Worm (Caenorhabditis elegans) whole organism, L1 larva: ENCODE data around the gene ZK131.11.

Experiments
- alr-1 ChIP-seq: fragments of 200-800 bp; sonication (Bioruptor generic); optimal IDR thresholded peaks from 2 replicates; lab custom pipeline; 2018; ENCODE audit warnings: borderline replicate concordance, mild to moderate bottlenecking, missing genetic modification characterization, missing compliant biosample characterization
- efl-1 ChIP-seq, 4 experiments: fragments of 150-350 bp; optimal IDR thresholded peaks in 3 of 4; peaks in 1 of 4; 1 replicate in 1 of 4; 2 replicates in 3 of 4; lab custom pipeline; 2014; ENCODE audit warnings: missing biosample characterization in 2 of 4, missing genetic modification characterization in 2 of 4, missing genetic modification reagents in 2 of 4
- efl-3 ChIP-seq: fragments of 200-800 bp; sonication (Bioruptor generic); optimal IDR thresholded peaks from 2 replicates; lab custom pipeline; 2018; ENCODE audit warnings: mild to moderate bottlenecking, missing genetic modification characterization, missing compliant biosample characterization
- elt-2 ChIP-seq: sonication (generic microtip); optimal IDR thresholded peaks from 2 replicates; lab custom pipeline; 2016; ENCODE audit warnings: missing genetic modification characterization, mild to moderate bottlenecking, inconsistent platforms, missing compliant biosample characterization, missing genetic modification reagents
- fos-1 ChIP-seq: fragments of 150-350 bp; optimal IDR thresholded peaks from 2 replicates; lab custom pipeline; 2014; ENCODE audit warnings: missing biosample characterization, missing genetic modification characterization
- hlh-4 ChIP-seq: sonication (generic microtip); optimal IDR thresholded peaks from 2 replicates; lab custom pipeline; 2016; ENCODE audit warnings: mild to moderate bottlenecking, missing genetic modification characterization, missing compliant biosample characterization
- mdl-1 ChIP-seq, 2 experiments: fragments of 150-350 bp; optimal IDR thresholded peaks; 2 replicates each; lab custom pipeline; 2014 to 2017; ENCODE audit warnings: missing biosample characterization in 2 of 2, missing genetic modification characterization in 2 of 2, inconsistent platforms in 1 of 2
- mep-1 ChIP-seq: fragments of 150-350 bp; optimal IDR thresholded peaks from 2 replicates; lab custom pipeline; 2014; ENCODE audit warnings: missing biosample characterization, missing genetic modification characterization
- nhr-76 ChIP-seq: sonication (generic microtip); optimal IDR thresholded peaks from 2 replicates; lab custom pipeline; 2017; ENCODE audit warnings: missing biosample characterization, missing genetic modification characterization
- swsn-7 ChIP-seq: sonication (generic microtip); optimal IDR thresholded peaks from 2 replicates; lab custom pipeline; 2016; ENCODE audit warnings: missing genetic modification characterization, missing compliant biosample characterization
- zag-1 ChIP-seq: fragments of 150-350 bp; optimal IDR thresholded peaks from 2 replicates; lab custom pipeline; 2014; ENCODE audit warnings: missing biosample characterization, missing genetic modification characterization
- ztf-11 ChIP-seq, 2 experiments: sonication (generic microtip); optimal IDR thresholded peaks; 2 replicates each; lab custom pipeline; 2016 to 2017; ENCODE audit warnings: missing genetic modification characterization in 2 of 2, missing biosample characterization in 1 of 2, missing compliant biosample characterization in 1 of 2

DNA sequence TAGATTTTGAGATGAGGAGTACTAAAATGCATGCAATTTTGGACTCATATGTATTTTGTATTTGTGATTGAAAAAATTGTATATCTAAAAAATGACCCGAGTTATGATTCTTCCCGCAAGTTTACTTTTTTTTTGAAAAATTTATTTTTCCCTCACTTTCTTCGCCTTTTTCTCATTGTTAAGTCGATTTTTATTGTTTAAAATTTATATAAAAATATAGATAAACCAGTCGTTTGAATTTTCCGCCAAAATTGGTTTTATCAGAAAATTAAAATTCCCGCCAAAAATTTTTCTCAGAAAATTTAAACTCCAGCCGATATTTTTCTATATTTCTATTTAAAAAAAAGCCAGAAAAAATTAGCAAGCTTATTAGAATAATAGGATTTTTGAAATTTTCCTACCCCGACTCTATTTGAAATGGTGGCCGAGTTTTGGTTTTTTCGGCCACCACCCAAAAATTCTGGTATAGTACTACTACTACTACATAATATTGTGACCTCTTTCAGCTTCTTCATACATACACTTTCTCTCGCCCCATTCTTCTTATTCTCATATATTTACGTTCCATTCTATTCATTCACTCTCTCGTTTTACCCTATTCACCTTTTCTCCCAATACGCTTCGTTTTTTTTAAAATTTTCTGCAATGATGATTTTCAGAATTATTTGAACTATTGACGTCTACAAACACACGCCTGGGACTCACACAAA is at the start of gene ZK131.11:
- TF ChIP-seq efl-1 (optimal IDR thresholded peaks at IDR 0.05; lab: Kevin White, UChicago): no peak
- TF ChIP-seq efl-1 (GFP tag; optimal IDR thresholded peaks at IDR 0.05 in 1 of 2; lab: Kevin White, UChicago): no peak
- no peak for TF ChIP-seq mep-1 (tag; lab: Kevin White, UChicago)
- no peak for TF ChIP-seq hlh-4 (tag; lab: Kevin White, UChicago)
- TF ChIP-seq elt-2 (tag; lab: Kevin White, UChicago): no peak
- TF ChIP-seq mdl-1 (tag; optimal IDR thresholded peaks at IDR 0.05; lab: Kevin White, UChicago): no peak
- TF ChIP-seq zag-1 (tag; lab: Kevin White, UChicago): no peak
- TF ChIP-seq nhr-76 (tag; lab: Kevin White, UChicago): no peak
- no peak for TF ChIP-seq alr-1 (tag; lab: Kevin White, UChicago)
- TF ChIP-seq swsn-7: no peak
- no peak for TF ChIP-seq fos-1 (tag; lab: Kevin White, UChicago)
- no peak for TF ChIP-seq ztf-11 (tag; optimal IDR thresholded peaks at IDR 0.05; lab: Kevin White, UChicago)
- TF ChIP-seq efl-3 (GFP tag; lab: Kevin White, UChicago): no peak
